Worm (Caenorhabditis elegans): ENCODE measurements around the gene cyp-33C5.

DNA sequence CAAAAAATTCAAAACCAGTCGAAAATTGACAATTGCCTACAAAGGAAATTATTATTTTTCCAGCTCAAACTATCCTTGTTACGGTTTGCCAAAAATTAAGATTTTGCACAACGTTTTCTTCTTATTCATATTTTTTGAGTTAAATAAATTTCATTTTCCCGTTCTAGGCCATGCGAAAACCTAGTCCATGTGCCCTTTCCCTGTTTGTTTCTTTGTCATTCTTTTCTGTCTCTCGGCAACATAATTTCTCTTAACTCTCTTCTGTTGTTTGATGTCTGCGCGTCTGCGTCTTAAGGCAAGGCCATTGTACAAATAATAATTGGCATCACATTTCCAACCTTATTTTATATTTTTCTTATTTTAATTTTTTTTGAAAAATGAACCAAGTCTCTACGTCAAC lies 36.7 kb downstream of the cyp-33C5 start, which contains the start of gene nhr-228:
- no peak for TF ChIP-seq Y53G8AR.9 (GFP tag; conservative IDR thresholded peaks at IDR 0.05)
- no peak for TF ChIP-seq madf-8 (GFP tag; conservative IDR thresholded peaks at IDR 0.05)
- TF ChIP-seq sdz-38 (tag; optimal IDR thresholded peaks at IDR 0.05) = no peak

All from whole organism, young adult.